Fruit fly (Drosophila melanogaster): ENCODE data around the gene Spn28Da.

Gene Spn28Da

DNA sequence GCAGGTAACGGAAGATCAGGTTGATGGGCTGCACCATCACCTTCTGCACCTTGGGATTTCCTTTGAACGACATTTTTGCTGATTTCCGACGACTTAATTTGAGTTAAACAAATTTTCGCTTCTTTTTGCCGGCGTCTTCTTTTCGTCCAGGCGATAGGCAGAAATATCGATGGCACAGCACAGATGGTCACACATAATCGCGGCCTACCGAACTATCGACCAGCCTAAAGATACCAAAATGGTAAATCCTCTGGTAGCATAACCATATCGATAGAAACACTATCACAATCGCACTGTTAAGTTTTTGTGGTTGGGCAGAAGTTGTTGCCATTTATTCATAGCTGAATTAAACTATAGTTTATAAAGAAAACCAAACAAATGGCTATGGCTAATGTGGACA lies 3.7 kb downstream of the Spn28Da start, which contains the start of the genes SmE and CG34132 (continued):
- TF ChIP-seq CG2875 (GFP tag; optimal IDR thresholded peaks at IDR 0.05): no peak
- TF ChIP-seq CG18011 (GFP tag; optimal IDR thresholded peaks at IDR 0.05): no peak
- no peak for TF ChIP-seq nerfin-1 (tag; optimal IDR thresholded peaks at IDR 0.05)
- no peak for TF ChIP-seq CG13775 (GFP tag; optimal IDR thresholded peaks at IDR 0.05)
- TF ChIP-seq HmgD (GFP tag; optimal IDR thresholded peaks at IDR 0.05): peak; percentile 6
- no peak for TF ChIP-seq CG18476 (GFP tag; optimal IDR thresholded peaks at IDR 0.05)
- TF ChIP-seq lmd (GFP tag; IDR thresholded peaks at IDR 0.05): no peak
- TF ChIP-seq CG8388 (GFP tag; optimal IDR thresholded peaks at IDR 0.05): no peak
- TF ChIP-seq Vsx1 (GFP tag; optimal IDR thresholded peaks at IDR 0.05): no peak
- TF ChIP-seq CG3726 (GFP tag; IDR thresholded peaks at IDR 0.05): no peak
- peak; percentile 90 for TF ChIP-seq CG3995 (GFP tag; optimal IDR thresholded peaks at IDR 0.05)
- TF ChIP-seq tap (tag; optimal IDR thresholded peaks at IDR 0.05): no peak
- TF ChIP-seq Camta (GFP tag; optimal IDR thresholded peaks at IDR 0.05): no peak
- no peak for TF ChIP-seq Dfd (GFP tag; optimal IDR thresholded peaks at IDR 0.05)
- TF ChIP-seq Trl (optimal IDR thresholded peaks at IDR 0.05): no peak
- TF ChIP-seq Trl (GFP tag; optimal IDR thresholded peaks at IDR 0.05): no peak
- TF ChIP-seq CG10654 (GFP tag; optimal IDR thresholded peaks at IDR 0.05): no peak
- no peak for TF ChIP-seq luna (GFP tag; optimal IDR thresholded peaks at IDR 0.05)
- no peak for TF ChIP-seq CG10979 (tag; optimal IDR thresholded peaks at IDR 0.05)
- TF ChIP-seq CG6654 (GFP tag; optimal IDR thresholded peaks at IDR 0.05): no peak
- peak; percentile 86 for TF ChIP-seq sna (GFP tag; IDR thresholded peaks at IDR 0.05; ENCODE audit: partially characterized antibody)
- TF ChIP-seq CG13287 (GFP tag; IDR thresholded peaks at IDR 0.05; ENCODE audit: partially characterized antibody): peak; percentile 94
- no peak for TF ChIP-seq Hsf (GFP tag; optimal IDR thresholded peaks at IDR 0.05)
- no peak for TF ChIP-seq C15 (GFP tag; IDR thresholded peaks at IDR 0.05)
- no peak for TF ChIP-seq CG4707 (GFP tag; optimal IDR thresholded peaks at IDR 0.05)
- TF ChIP-seq CG6765 (GFP tag; optimal IDR thresholded peaks at IDR 0.05): no peak
- no peak for TF ChIP-seq Drgx (GFP tag; IDR thresholded peaks at IDR 0.05)
- TF ChIP-seq toy (GFP tag; IDR thresholded peaks at IDR 0.05): no peak
- TF ChIP-seq Asciz (GFP tag; optimal IDR thresholded peaks at IDR 0.05): no peak
- no peak for TF ChIP-seq CG10274 (GFP tag; optimal IDR thresholded peaks at IDR 0.05)
- no peak for TF ChIP-seq CG10147 (GFP tag; optimal IDR thresholded peaks at IDR 0.05)
- TF ChIP-seq hkb (optimal IDR thresholded peaks at IDR 0.05): no peak
- no peak for TF ChIP-seq hkb (GFP tag; IDR thresholded peaks at IDR 0.05)
- no peak for TF ChIP-seq zfh1 (GFP tag; IDR thresholded peaks at IDR 0.05)
- peak; percentile 98 for TF ChIP-seq CG16813 (GFP tag; IDR thresholded peaks at IDR 0.05; ENCODE audit: partially characterized antibody)
- TF ChIP-seq bbx (GFP tag; IDR thresholded peaks at IDR 0.05; ENCODE audit: partially characterized antibody): peak; percentile 98
- no peak for TF ChIP-seq trh (GFP tag; optimal IDR thresholded peaks at IDR 0.05)
- TF ChIP-seq gcm2 (GFP tag; optimal IDR thresholded peaks at IDR 0.05): no peak
- TF ChIP-seq tx (GFP tag; optimal IDR thresholded peaks at IDR 0.05): no peak
- no peak for TF ChIP-seq ERR (GFP tag; optimal IDR thresholded peaks at IDR 0.05)
- TF ChIP-seq Fer3 (tag; optimal IDR thresholded peaks at IDR 0.05): no peak
- no peak for TF ChIP-seq CG15601 (tag; optimal IDR thresholded peaks at IDR 0.05)
- TF ChIP-seq ase (GFP tag; IDR thresholded peaks at IDR 0.05): no peak
- no peak for TF ChIP-seq CG10366 (GFP tag; IDR thresholded peaks at IDR 0.05)
- no peak for TF ChIP-seq zen (tag; optimal IDR thresholded peaks at IDR 0.05)
- no peak for TF ChIP-seq otp (GFP tag; IDR thresholded peaks at IDR 0.05)
- TF ChIP-seq CG16779 (GFP tag; IDR thresholded peaks at IDR 0.05): no peak
- TF ChIP-seq ash1 (GFP tag; optimal IDR thresholded peaks at IDR 0.05): no peak
- no peak for TF ChIP-seq Hand (GFP tag; optimal IDR thresholded peaks at IDR 0.05)
- peak; percentile 36 for TF ChIP-seq YL-1 (GFP tag; optimal IDR thresholded peaks at IDR 0.05)
- no peak for TF ChIP-seq sd (tag; optimal IDR thresholded peaks at IDR 0.05)
- TF ChIP-seq fu2 (GFP tag; optimal IDR thresholded peaks at IDR 0.05): no peak

Data from whole organism, embryonic.